Worm (Caenorhabditis elegans) whole organism, mixed stage, embryonic: ENCODE measurements around the gene idpa-1.

ENCODE experiments used
- M03D4.4 ChIP-seq: sonication (generic microtip); optimal IDR thresholded peaks from 2 replicates; lab custom pipeline; 2017; ENCODE audit warnings: mild to moderate bottlenecking, missing genetic modification characterization, missing compliant biosample characterization
- bed-3 ChIP-seq: fragments of 200-800 bp; sonication (Bioruptor generic); optimal IDR thresholded peaks from 3 replicates; lab custom pipeline; 2018; ENCODE audit warnings: mild to moderate bottlenecking, missing genetic modification characterization, moderate library complexity, missing compliant biosample characterization
- blmp-1 ChIP-seq: fragments of 150-350 bp; optimal IDR thresholded peaks from 2 replicates; lab custom pipeline; 2014; ENCODE audit warnings: missing biosample characterization, missing genetic modification characterization
- ceh-39 ChIP-seq: fragments of 150-350 bp; optimal IDR thresholded peaks from 2 replicates; lab custom pipeline; 2014; ENCODE audit warnings: missing biosample characterization, missing genetic modification characterization
- ceh-83 ChIP-seq: fragments of 200-800 bp; sonication (Bioruptor generic); optimal IDR thresholded peaks from 2 replicates; lab custom pipeline; 2018; ENCODE audit warnings: mild to moderate bottlenecking, missing genetic modification characterization, missing compliant biosample characterization
- ces-1 ChIP-seq: fragments of 150-350 bp; optimal IDR thresholded peaks from 2 replicates; lab custom pipeline; 2014; ENCODE audit warnings: missing biosample characterization, missing genetic modification reagents, missing genetic modification characterization
- cnd-1 ChIP-seq: fragments of 200-800 bp; sonication (Bioruptor generic); optimal IDR thresholded peaks from 2 replicates; lab custom pipeline; 2018; ENCODE audit warnings: mild to moderate bottlenecking, missing genetic modification characterization, missing compliant biosample characterization
- drap-1 ChIP-seq: fragments of 200-800 bp; sonication (Bioruptor generic); optimal IDR thresholded peaks from 3 replicates; lab custom pipeline; 2018; ENCODE audit warnings: mild to moderate bottlenecking, missing genetic modification characterization, missing compliant biosample characterization
- elt-1 ChIP-seq: sonication (generic microtip); optimal IDR thresholded peaks from 2 replicates; lab custom pipeline; 2017; ENCODE audit warnings: missing genetic modification characterization, mild to moderate bottlenecking, missing compliant biosample characterization, antibody characterized with exemption, moderate library complexity, borderline replicate concordance; ENCODE audit not compliant: insufficient read depth
- elt-3 ChIP-seq: fragments of 150-350 bp; optimal IDR thresholded peaks from 2 replicates; lab custom pipeline; 2014; ENCODE audit warnings: missing biosample characterization, missing genetic modification characterization
- flh-1 ChIP-seq: fragments of 200-800 bp; sonication (Bioruptor generic); optimal IDR thresholded peaks from 2 replicates; lab custom pipeline; 2018; ENCODE audit warnings: mild to moderate bottlenecking, missing genetic modification characterization, moderate library complexity, missing compliant biosample characterization
- ham-2 ChIP-seq: fragments of 200-800 bp; sonication (Bioruptor generic); optimal IDR thresholded peaks from 2 replicates; lab custom pipeline; 2018; ENCODE audit warnings: mild to moderate bottlenecking, missing genetic modification characterization, missing compliant biosample characterization
- hlh-1 ChIP-seq: fragments of 150-350 bp; optimal IDR thresholded peaks from 2 replicates; lab custom pipeline; 2014; ENCODE audit warnings: missing biosample characterization, missing genetic modification reagents, missing genetic modification characterization
- lin-13 ChIP-seq: fragments of 150-350 bp; optimal IDR thresholded peaks from 2 replicates; lab custom pipeline; 2014; ENCODE audit warnings: missing biosample characterization, missing genetic modification characterization
- lsy-2 ChIP-seq: fragments of 150-350 bp; optimal IDR thresholded peaks from 2 replicates; lab custom pipeline; 2014; ENCODE audit warnings: missing biosample characterization, missing genetic modification characterization
- mab-5 ChIP-seq: fragments of 150-350 bp; optimal IDR thresholded peaks from 2 replicates; lab custom pipeline; 2014; ENCODE audit warnings: missing biosample characterization, missing genetic modification characterization
- mep-1 ChIP-seq: fragments of 150-350 bp; optimal IDR thresholded peaks from 2 replicates; lab custom pipeline; 2017; ENCODE audit warnings: missing biosample characterization, missing genetic modification reagents, missing genetic modification characterization, inconsistent platforms
- mls-2 ChIP-seq: sonication (generic microtip); optimal IDR thresholded peaks from 2 replicates; lab custom pipeline; 2016; ENCODE audit warnings: mild to moderate bottlenecking, missing genetic modification characterization, moderate library complexity, missing compliant biosample characterization
- nhr-12 ChIP-seq: fragments of 150-350 bp; optimal IDR thresholded peaks from 2 replicates; lab custom pipeline; 2014; ENCODE audit warnings: missing biosample characterization, missing genetic modification characterization
- nhr-2 ChIP-seq: fragments of 150-350 bp; optimal IDR thresholded peaks from 2 replicates; lab custom pipeline; 2014; ENCODE audit warnings: missing biosample characterization, missing genetic modification characterization
- nhr-237 ChIP-seq: fragments of 150-350 bp; optimal IDR thresholded peaks from 2 replicates; lab custom pipeline; 2014; ENCODE audit warnings: missing biosample characterization, missing genetic modification characterization
- nhr-28 ChIP-seq: fragments of 150-350 bp; optimal IDR thresholded peaks from 2 replicates; lab custom pipeline; 2014; ENCODE audit warnings: missing biosample characterization, missing genetic modification characterization
- nhr-76 ChIP-seq: sonication (generic microtip); optimal IDR thresholded peaks from 2 replicates; lab custom pipeline; 2017; ENCODE audit warnings: missing biosample characterization, missing genetic modification characterization
- pha-4 ChIP-seq: fragments of 150-350 bp; optimal IDR thresholded peaks from 2 replicates; lab custom pipeline; 2018; ENCODE audit warnings: missing biosample characterization, missing genetic modification reagents, missing genetic modification characterization
- sem-2 ChIP-seq: fragments of 200-800 bp; sonication (Bioruptor generic); optimal IDR thresholded peaks from 2 replicates; lab custom pipeline; 2018; ENCODE audit warnings: mild to moderate bottlenecking, missing genetic modification characterization, missing compliant biosample characterization
- snpc-4 ChIP-seq: fragments of 150-350 bp; optimal IDR thresholded peaks from 2 replicates; lab custom pipeline; 2014; ENCODE audit warnings: missing biosample characterization, missing genetic modification characterization
- sptf-1 ChIP-seq: sonication (generic microtip); optimal IDR thresholded peaks from 2 replicates; lab custom pipeline; 2017; ENCODE audit warnings: mild to moderate bottlenecking, missing genetic modification characterization, moderate library complexity, missing compliant biosample characterization
- tbx-8 ChIP-seq: fragments of 200-800 bp; sonication (Bioruptor generic); optimal IDR thresholded peaks from 2 replicates; lab custom pipeline; 2018; ENCODE audit warnings: mild to moderate bottlenecking, missing genetic modification characterization, moderate library complexity, missing compliant biosample characterization
- unc-120 ChIP-seq: sonication (generic microtip); optimal IDR thresholded peaks from 2 replicates; lab custom pipeline; 2017; ENCODE audit warnings: missing genetic modification characterization, missing compliant biosample characterization; ENCODE audit not compliant: poor library complexity, severe bottlenecking
- unc-39 ChIP-seq: fragments of 150-350 bp; optimal IDR thresholded peaks from 2 replicates; lab custom pipeline; 2014; ENCODE audit warnings: missing biosample characterization, missing genetic modification characterization
- unc-62 ChIP-seq: fragments of 150-350 bp; optimal IDR thresholded peaks from 2 replicates; lab custom pipeline; 2014; ENCODE audit warnings: missing biosample characterization, missing genetic modification reagents, missing genetic modification characterization

Gene idpa-1

ce11 chrIII:2879703-2880102, 21.3 kb downstream of the idpa-1 start:
- no peak for TF ChIP-seq mls-2
- TF ChIP-seq M03D4.4 (tag; lab: Kevin White, UChicago): no peak
- no peak for TF ChIP-seq flh-1
- TF ChIP-seq cnd-1 (tag; lab: Kevin White, UChicago): no peak
- no peak for TF ChIP-seq nhr-28 (tag; lab: Kevin White, UChicago)
- TF ChIP-seq ceh-39 (tag; lab: Kevin White, UChicago): no peak
- no peak for TF ChIP-seq snpc-4 (tag; lab: Kevin White, UChicago)
- no peak for TF ChIP-seq blmp-1 (tag; lab: Kevin White, UChicago)
- no peak for TF ChIP-seq mab-5
- TF ChIP-seq lin-13 (tag; lab: Kevin White, UChicago): no peak
- TF ChIP-seq ces-1: no peak
- no peak for TF ChIP-seq drap-1 (GFP tag; lab: Kevin White, UChicago)
- TF ChIP-seq mep-1: no peak
- TF ChIP-seq nhr-2 (tag; lab: Kevin White, UChicago): no peak
- TF ChIP-seq ceh-83 (GFP tag; lab: Kevin White, UChicago): no peak
- no peak for TF ChIP-seq unc-39 (tag; lab: Kevin White, UChicago)
- TF ChIP-seq nhr-76: no peak
- no peak for TF ChIP-seq unc-120 (tag; lab: Kevin White, UChicago)

- no peak for TF ChIP-seq hlh-1 (tag; lab: Kevin White, UChicago)
- TF ChIP-seq blmp-1 (tag; lab: Kevin White, UChicago): peak; percentile 53
- TF ChIP-seq elt-3 (tag; lab: Kevin White, UChicago): peak; percentile 72
- TF ChIP-seq elt-1 (tag; lab: Kevin White, UChicago): no peak
Measured at ce11 chrIII:2875946-2876345, 25.1 kb downstream of the idpa-1 start.

- no peak for TF ChIP-seq bed-3
- no peak for TF ChIP-seq tbx-8 (GFP tag; lab: Kevin White, UChicago)
- no peak for TF ChIP-seq nhr-12 (tag; lab: Kevin White, UChicago)
- TF ChIP-seq lsy-2 (tag; lab: Kevin White, UChicago): no peak
- no peak for TF ChIP-seq lin-13 (tag; lab: Kevin White, UChicago)
- TF ChIP-seq drap-1 (GFP tag; lab: Kevin White, UChicago): no peak
- TF ChIP-seq sem-2 (GFP tag; lab: Kevin White, UChicago): no peak
Measured at ce11 chrIII:2874144-2874868, 26.7 kb downstream of the idpa-1 start, which contains the start of gene klf-1. Gene klf-1, plus strand, starts transcription at chrIII:2874818.

- no peak for TF ChIP-seq elt-1 (tag; lab: Kevin White, UChicago)
- no peak for TF ChIP-seq blmp-1 (tag; lab: Kevin White, UChicago)
- TF ChIP-seq nhr-237 (tag; lab: Kevin White, UChicago): no peak
- no peak for TF ChIP-seq M03D4.4 (tag; lab: Kevin White, UChicago)
- TF ChIP-seq nhr-76: no peak
- TF ChIP-seq flh-1: no peak
- no peak for TF ChIP-seq unc-120 (tag; lab: Kevin White, UChicago)
- no peak for TF ChIP-seq mls-2
- no peak for TF ChIP-seq nhr-12 (tag; lab: Kevin White, UChicago)
- TF ChIP-seq bed-3: no peak
- no peak for TF ChIP-seq ceh-83 (GFP tag; lab: Kevin White, UChicago)
- no peak for TF ChIP-seq hlh-1 (tag; lab: Kevin White, UChicago)
- TF ChIP-seq drap-1 (GFP tag; lab: Kevin White, UChicago): no peak
- TF ChIP-seq tbx-8 (GFP tag; lab: Kevin White, UChicago): no peak
- no peak for TF ChIP-seq ham-2
- no peak for TF ChIP-seq ces-1
- no peak for TF ChIP-seq mep-1
- TF ChIP-seq elt-3 (tag; lab: Kevin White, UChicago): no peak
Measured at ce11 chrIII:2873116-2873644, 27.8 kb downstream of the idpa-1 start.

- TF ChIP-seq cnd-1 (tag; lab: Kevin White, UChicago) (peak; percentile 7), sem-2 (GFP tag; lab: Kevin White, UChicago) (no peak), drap-1 (GFP tag; lab: Kevin White, UChicago) (peak; percentile 19), lin-13 (tag; lab: Kevin White, UChicago) (peak; percentile 15), ham-2 (peak; percentile 21), sptf-1 (tag; lab: Kevin White, UChicago) (peak; percentile 34), pha-4 (tag; lab: Kevin White, UChicago) (peak; percentile 20), ces-1 (no peak), unc-62 (GFP tag; lab: Kevin White, UChicago) (peak; percentile 4)
- TF ChIP-seq, all 35 proteins: peak for 7
Measured at ce11 chrIII:2871817-2872216, 29.2 kb downstream of the idpa-1 start.
